Fruit fly (Drosophila melanogaster) ovary, adult (tissue): Measurements from ENCODE around the gene alpha-Est3.

Experiments
- CG17801 ChIP-seq: fragments of 200-800 bp; optimal IDR thresholded peaks from 2 replicates; lab custom pipeline; 2019; ENCODE audit warnings: missing biosample characterization, mild to moderate bottlenecking, missing genetic modification characterization, moderate library complexity; ENCODE audit not compliant: partially characterized antibody

alpha-Est3 gene

DNA sequence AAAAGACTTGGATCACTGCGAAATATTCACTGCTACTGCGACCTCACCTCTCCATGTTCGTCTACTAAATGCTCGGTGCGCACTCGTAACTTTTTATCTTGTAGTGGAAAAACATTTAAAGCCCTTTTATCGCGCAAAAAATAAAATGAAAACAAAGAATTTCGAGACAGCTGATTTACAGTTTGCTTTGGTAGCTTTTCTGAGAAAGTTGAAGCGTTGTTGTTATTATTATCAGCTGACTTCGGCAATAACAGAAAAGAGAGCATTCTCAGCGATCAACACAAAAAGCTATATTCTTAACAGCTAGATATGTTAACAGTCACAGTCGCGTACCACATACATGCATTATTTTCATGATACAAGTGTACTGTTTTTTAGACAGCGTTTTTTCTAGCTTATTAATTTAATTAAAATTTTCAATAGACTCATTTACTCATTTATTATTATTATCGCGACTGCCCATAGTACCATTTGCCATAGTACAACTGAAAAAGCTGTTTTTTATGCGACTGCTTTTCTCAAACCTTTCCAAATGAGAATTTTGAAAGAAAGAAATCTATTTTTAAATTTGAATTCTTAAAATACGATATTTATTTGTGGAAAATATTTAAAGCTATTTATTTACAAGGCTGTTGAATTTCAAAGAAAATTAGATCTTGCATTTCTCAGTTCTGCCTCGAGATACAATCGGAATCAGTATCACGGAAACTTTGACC lies at the start of gene alpha-Est3, which contains the start of gene alpha-Est2:
TSS of gene alpha-Est3 (minus strand) at position 487 of the 716 bp plus-strand sequence.
TSS of gene alpha-Est2 (plus strand) at position 666 of the 716 bp plus-strand sequence.
- TF ChIP-seq CG17801 (GFP tag; lab: Kevin White, UChicago), result peak; percentile 35

DNA sequence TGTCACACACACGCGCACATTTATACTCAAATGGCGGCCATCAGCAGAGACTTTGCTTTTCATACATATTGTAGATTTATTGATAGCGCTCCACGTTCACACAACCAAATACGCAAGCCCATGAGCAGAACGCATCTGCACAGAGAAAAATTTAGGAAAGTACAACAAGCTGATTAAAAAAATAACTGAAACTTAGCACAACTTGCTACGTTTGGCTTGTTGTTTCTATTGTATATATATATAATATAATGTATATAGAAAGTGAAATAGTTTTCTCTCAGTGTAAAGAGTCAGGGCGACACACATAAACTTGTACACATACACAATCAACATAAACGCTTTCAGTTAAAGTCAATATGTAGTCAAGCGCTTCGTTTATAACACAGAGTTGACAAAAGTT lies 49.8 kb upstream of the alpha-Est3 start:
- no peak for TF ChIP-seq CG17801 (GFP tag; lab: Kevin White, UChicago)

DNA sequence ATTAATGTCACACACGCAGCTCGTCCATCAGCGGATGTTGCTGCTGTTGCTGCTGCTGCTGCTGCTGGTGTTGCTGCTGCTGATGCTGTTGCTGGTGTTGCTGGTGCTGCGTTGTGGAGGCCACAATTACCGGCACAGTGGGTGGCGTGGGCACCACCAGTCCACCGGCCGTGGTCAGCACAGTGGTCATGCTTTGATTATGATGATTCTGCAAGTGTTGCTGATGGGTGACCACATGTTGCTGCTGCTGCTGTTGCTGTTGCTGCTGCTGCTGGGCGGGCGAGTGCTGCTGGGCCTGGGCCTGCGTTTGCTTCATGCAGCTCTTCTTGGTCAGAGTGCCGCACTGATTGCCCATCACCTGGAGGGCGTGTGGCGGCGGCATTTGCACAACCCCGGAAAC lies 30.8 kb upstream of the alpha-Est3 start:
- TF ChIP-seq CG17801 (GFP tag; lab: Kevin White, UChicago), result no peak

DNA sequence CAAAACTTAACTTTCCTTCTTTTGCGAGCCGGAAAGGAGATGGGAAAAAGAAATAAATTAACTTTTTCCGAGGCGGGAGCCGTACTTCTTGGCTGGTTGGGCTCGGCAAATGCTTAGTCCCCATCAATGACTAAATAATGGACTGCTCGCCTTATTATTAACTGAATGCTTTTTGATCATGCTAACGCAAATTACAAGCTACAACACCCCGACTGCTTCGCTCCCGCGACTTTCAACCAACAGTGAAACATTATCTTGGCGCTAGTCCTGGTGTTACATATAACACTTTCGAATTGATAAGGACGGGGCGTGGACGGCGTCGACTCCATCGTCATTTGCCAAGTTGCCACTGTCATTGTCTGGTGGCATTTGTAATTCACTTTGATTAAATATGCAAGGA lies 10.3 kb upstream of the alpha-Est3 start, which contains the start of gene CG45545:
TSS of gene CG45545 (plus strand) at position 301 of the 400 bp plus-strand sequence.
- no peak for TF ChIP-seq CG17801 (GFP tag; lab: Kevin White, UChicago)

DNA sequence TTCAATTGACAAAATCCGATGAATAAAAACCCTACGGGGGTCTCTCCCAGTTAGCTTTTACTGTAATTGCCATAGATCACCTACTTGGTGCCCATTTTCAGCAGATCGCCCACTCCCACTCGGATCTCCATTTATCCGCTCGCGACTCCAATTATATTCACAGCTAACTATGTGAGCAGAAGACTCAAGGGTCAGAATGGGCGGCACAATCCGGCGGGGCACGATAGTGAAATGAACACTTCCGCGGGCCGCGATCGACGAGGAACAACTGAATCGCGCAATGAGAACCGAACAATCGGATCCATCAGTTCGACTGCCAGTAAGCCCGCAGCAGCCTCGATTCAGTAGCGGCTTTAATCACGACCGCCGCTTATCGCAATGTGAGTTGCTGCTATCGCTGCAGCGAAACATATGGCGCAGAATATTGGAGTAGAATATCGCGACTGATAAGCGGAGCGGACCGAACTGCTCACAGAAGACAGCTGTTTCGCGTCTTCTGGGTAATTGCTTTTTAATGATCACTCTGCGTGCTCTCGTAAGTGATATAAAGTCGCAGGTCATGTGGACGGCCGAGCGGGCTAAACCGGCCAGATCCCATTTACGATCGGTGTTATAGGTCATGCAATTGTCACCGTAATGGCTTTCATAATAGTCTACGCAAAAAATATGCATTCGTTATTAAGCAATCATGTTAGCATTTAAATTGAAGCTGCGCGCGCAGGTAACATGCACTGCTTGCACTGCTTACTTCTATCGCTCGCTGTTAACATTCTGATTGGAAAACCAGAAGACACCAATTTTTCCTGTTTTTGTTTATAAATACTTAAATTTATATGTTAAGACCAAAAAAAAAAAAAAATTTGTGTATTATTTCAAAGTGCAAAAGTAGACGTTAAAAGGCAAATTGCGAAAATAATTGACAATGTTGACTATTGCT lies 7.6 kb upstream of the alpha-Est3 start, which contains the start of gene alpha-Est1:
TSS of gene alpha-Est1 (minus strand) at position 317 of the 937 bp plus-strand sequence.
- no peak for TF ChIP-seq CG17801 (GFP tag; lab: Kevin White, UChicago)

DNA sequence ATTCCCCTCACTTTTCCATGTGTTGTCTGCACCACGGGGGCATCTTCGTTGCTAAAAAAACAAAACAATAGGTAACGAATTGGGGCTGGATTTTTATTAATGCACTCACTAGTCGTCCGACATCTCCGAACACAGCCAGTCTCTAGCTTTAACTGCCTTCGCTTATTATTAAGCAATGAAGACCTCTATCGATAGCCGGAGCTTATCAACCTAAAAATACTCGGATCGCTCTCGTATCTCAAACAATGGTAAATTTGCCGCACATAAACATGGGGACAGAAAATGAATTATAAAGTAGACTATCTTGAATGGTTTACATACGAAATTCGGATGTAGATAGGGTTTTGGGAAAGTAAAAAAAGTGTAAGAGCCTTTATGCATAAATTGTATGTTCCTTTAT lies 3.0 kb downstream of the alpha-Est3 start, which contains the start of gene alpha-Est4:
TSS of gene alpha-Est4 (minus strand) at position 181 of the 400 bp plus-strand sequence.
- no peak for TF ChIP-seq CG17801 (GFP tag; lab: Kevin White, UChicago)

DNA sequence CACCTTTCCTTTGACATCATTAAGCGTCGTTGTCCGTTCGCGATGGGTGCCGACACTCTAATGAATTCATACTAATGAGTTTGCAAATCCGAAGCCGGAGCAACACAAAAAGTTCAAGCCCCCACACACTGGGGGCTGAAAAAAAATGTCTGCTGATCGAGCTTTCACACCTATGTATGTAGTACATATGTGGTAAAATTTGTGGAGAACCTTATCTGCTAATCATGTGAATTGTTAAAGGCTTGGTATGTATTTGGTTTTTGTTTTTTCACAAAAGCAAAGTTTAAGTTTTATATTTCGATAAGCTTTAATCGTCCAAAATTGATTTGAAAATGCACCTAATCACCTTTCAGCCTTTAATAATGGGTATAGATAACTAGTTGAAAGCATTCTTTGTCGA lies 5.2 kb downstream of the alpha-Est3 start, which contains the start of gene alpha-Est5:
TSS of gene alpha-Est5 (minus strand) at position 110 of the 400 bp plus-strand sequence.
- TF ChIP-seq CG17801 (GFP tag; lab: Kevin White, UChicago), result no peak

DNA sequence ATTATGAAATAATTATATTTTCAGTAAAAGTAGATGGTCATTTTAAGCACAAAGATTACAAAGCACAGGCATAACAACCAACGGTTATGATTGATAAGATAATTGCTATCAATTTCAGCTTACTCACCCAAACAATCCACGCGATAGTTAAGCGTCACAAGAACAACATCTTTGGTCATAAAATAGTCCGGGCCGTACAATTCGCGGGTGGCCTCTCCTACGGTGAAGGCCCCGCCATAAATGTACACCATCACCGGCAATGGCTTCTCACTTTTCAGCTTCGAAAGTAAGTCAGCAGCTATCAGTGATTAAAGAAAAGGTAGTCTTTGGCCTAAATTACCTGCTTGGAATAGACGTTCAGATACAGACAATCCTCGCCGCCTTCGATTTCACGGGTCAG lies 5.8 kb downstream of the alpha-Est3 start:
- TF ChIP-seq CG17801 (GFP tag; lab: Kevin White, UChicago), result no peak

DNA sequence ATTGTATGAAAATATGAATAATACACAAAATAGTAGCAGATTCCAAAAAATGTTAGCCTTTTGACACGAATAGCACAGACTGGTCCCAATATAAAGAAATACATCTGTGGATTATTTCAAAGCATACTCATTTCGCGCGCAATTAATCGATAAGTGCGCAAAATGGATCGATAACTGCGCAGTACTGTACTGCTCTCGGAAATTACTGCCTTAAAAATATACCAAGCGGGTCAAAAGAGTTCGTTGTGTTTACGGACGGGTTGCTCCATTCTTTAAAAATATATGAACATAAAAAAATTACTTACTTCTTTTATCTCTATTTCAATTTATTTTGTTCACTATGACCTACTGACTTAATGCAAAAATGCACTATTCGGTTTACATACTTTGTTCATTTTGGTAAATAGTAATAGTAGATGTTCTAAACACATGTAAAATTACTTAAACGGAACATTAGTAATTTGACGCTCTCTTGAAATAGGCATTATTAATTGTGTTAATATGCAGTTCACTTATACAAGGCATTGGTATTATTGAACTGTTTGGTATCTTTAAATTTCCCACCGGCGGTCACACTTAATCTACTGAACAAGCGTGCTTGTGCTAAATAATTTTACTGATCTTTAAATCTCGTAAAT lies 11.1 kb downstream of the alpha-Est3 start, which contains the start of the genes Rtnl2 and alphaTub84D:
TSS of gene Rtnl2 (minus strand) at position 58 of the 638 bp plus-strand sequence.
TSS of gene alphaTub84D (plus strand) at position 570 of the 638 bp plus-strand sequence.
- no peak for TF ChIP-seq CG17801 (GFP tag; lab: Kevin White, UChicago)

DNA sequence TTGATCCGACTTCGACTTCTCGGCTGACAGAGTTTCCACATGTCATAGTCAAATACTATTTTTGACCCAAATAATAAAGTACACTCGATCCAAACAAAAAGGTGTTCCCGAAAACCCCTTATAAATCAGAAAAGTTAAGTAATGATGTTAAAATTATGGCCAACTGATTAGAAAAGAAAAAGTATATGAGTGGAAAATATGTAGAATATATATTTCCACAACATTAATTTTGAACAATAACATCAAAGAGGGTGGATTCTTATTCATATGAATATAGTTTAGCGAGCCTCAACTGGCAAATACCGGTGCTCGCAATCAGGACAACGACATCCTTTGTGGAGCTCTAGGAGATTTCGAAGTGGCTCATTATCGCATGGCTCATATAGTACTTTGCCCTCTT lies 12.8 kb downstream of the alpha-Est3 start, which contains the start of gene alpha-Est6:
TSS of gene alpha-Est6 (minus strand) at position 101 of the 400 bp plus-strand sequence.
- TF ChIP-seq CG17801 (GFP tag; lab: Kevin White, UChicago), result no peak

DNA sequence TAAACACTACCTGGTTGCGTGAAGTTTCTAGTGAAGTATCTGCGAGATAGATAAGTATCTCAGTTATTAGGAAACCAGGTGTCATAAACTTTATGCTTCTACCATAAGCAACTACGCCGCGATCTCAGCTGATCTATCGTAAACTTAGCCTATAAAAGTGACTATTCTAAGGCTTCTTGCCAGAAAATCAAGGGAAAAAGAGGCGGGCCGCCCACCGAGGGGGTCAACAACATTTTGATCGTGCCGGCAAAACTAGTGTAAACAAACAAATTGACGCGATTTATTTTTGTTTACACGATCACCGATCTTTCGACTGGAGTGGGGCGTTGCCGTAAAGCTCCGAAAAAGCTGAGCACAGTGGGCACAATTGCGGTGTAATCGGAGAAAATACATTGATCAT lies 17.3 kb downstream of the alpha-Est3 start:
- no peak for TF ChIP-seq CG17801 (GFP tag; lab: Kevin White, UChicago)

DNA sequence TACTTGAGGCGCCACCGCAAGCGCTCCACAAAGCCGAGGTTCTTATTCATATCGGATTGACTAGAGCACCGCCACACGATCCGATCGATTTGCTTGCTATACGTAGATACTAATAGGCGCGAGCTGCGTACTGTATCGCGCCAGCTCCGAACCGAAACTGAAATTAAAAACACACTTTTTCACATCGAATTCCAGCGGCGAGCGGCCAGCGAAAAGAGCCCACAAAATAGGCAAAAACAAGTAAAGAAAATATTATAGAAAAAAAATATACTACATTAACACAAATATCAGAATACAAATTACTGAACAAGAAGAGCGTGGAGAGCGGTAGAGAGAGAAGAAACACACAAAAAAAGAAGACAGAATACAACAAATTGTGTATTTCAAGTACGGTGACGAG lies 17.8 kb downstream of the alpha-Est3 start, which contains the start of gene alpha-Est7:
TSS of gene alpha-Est7 (minus strand) at position 160 of the 400 bp plus-strand sequence.
- TF ChIP-seq CG17801 (GFP tag; lab: Kevin White, UChicago), result no peak

DNA sequence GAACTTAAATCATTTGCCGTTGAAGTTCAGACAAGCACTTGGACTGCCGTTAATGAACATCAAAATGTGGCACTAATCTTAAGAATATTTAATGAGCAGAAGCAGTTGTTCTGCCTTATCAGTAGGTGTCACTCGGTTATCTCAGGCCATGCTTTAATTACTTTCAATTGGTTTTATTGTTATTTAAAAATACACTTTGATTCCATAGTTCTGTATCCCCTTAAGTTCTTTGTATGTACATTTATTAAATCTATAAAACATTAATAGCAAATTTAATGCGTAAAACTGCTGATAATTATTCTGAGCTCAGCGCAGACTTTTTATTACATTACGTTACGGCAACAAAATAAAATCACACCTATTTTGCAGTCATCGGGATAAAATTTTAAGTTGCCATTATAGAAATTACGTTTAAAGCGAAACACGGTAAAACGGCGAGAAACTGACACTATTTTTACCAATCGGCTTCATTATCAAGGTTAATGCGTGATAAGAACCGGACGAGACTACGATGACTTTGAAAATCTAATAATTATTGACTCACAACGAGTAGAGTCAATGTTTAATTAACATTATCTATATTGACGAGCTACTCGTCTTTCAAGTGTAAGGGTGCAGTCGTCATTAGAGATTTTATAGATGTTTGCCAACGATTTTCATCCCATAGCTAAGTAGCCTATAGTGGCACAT lies 19.0 kb downstream of the alpha-Est3 start:
- no peak for TF ChIP-seq CG17801 (GFP tag; lab: Kevin White, UChicago)
